Worm (Caenorhabditis elegans): ENCODE data around the gene wht-3.
A peak's percentile ranks its signal among the peaks of the same experiment; 100 is the strongest.

Gene wht-3

DNA sequence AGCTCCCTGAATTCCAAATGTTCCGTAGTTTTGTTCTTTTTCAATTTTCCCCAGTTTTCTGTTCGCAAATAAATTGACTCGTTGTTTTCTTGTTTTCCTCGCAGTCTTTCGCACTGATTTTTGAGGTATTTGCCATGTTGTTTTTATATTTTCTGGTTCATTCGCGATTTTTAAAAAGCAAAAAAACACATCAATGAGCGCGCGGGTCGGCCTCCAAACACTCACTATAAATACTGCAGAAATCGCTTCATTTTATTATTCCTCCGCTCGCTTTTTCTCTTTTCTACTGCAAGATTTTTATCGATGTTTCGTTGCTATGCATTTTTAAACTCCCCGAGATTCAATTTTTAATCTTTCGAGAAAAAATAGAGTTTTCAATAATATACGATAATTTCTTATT, 1.4 kb upstream of the wht-3 start:
- TF ChIP-seq mab-5 (tag; optimal IDR thresholded peaks at IDR 0.05) (no peak), nhr-77 (tag; optimal IDR thresholded peaks at IDR 0.05) (no peak), nhr-129 (tag; optimal IDR thresholded peaks at IDR 0.05) (no peak), skn-1 (tag; optimal IDR thresholded peaks at IDR 0.05) (no peak), elt-1 (tag; optimal IDR thresholded peaks at IDR 0.05) (no peak), nhr-237 (tag; optimal IDR thresholded peaks at IDR 0.05) (no peak), ztf-4 (tag; optimal IDR thresholded peaks at IDR 0.05) (no peak)

DNA sequence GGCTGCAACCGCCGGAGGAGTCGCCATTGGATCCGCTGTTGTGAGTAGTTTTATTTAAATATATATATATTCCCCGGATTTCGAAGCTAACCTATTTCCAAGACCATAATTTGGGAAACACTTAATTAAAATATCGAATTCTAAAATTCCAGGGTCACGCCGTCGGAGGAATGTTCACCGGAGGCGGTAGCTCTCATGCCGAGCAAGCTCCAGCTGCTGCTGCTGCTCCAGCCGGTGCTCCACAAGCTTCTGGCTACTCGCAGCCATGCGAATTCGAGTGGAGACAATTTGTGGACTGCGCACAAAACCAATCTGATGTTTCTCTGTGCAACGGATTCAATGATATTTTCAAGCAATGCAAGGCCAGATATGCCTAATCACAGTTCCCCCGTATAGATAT, 911 bp upstream of the wht-3 start:
- TF ChIP-seq alr-1 (tag; optimal IDR thresholded peaks at IDR 0.05) (no peak), fos-1 (tag; optimal IDR thresholded peaks at IDR 0.05) (no peak), ZK546.5 (tag; optimal IDR thresholded peaks at IDR 0.05) (no peak)

DNA sequence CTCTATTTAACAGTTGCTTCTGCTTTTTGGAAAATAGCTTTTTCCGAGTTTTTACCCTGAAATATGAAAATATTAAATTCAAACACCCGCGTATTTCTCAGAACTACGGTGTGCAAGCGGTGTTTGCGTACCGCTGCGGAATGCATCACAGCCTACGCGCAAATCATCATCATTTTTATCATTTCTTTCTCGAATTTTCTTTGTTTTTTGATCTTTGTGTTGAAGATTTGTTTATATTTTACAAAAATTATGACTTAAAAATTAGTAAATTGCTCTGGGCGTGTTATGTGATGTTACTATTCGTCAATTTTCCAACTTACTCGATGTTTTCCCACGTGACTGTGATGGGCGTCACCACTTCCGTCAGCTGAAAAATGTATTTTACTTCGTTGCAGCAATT, 479 bp downstream of the wht-3 start:
- peak; percentile 73 for TF ChIP-seq sma-9 (GFP tag; optimal IDR thresholded peaks at IDR 0.05)
- TF ChIP-seq sma-9 (tag; optimal IDR thresholded peaks at IDR 0.05) = no peak
- no peak for TF ChIP-seq lin-39 (tag; optimal IDR thresholded peaks at IDR 0.05)
- peak; percentile 32 for TF ChIP-seq blmp-1 (tag; optimal IDR thresholded peaks at IDR 0.05; ENCODE audit: insufficient read depth)
- TF ChIP-seq fos-1 (tag; optimal IDR thresholded peaks at IDR 0.05) = peak; percentile 68
- TF ChIP-seq peb-1 (tag; optimal IDR thresholded peaks at IDR 0.05) = no peak
- no peak for TF ChIP-seq skn-1 (tag; optimal IDR thresholded peaks at IDR 0.05)
- TF ChIP-seq ztf-1 (GFP tag; conservative IDR thresholded peaks at IDR 0.05) = no peak
- no peak for TF ChIP-seq alr-1 (tag; optimal IDR thresholded peaks at IDR 0.05)
- TF ChIP-seq nhr-77 (tag; optimal IDR thresholded peaks at IDR 0.05) = no peak
- no peak for TF ChIP-seq nhr-6 (tag; optimal IDR thresholded peaks at IDR 0.05)
- TF ChIP-seq ZK546.5 (tag; optimal IDR thresholded peaks at IDR 0.05) = no peak
- TF ChIP-seq ceh-16 (tag; optimal IDR thresholded peaks at IDR 0.05) = no peak
- TF ChIP-seq mdl-1 (tag; optimal IDR thresholded peaks at IDR 0.05) = peak in 1 of 2 experiments; percentile 4
- TF ChIP-seq lin-13 (GFP tag; optimal IDR thresholded peaks at IDR 0.05) = peak; percentile 61
- TF ChIP-seq nhr-237 (tag; optimal IDR thresholded peaks at IDR 0.05) = no peak
- no peak for TF ChIP-seq Y55F3AM.14 (GFP tag; optimal IDR thresholded peaks at IDR 0.05)
- peak; percentile 96 for TF ChIP-seq gmeb-1 (tag; optimal IDR thresholded peaks at IDR 0.05)
- no peak for TF ChIP-seq mbf-1 (tag; optimal IDR thresholded peaks at IDR 0.05)
- peak; percentile 40 for TF ChIP-seq F13H6.1 (tag; optimal IDR thresholded peaks at IDR 0.05)
- no peak for TF ChIP-seq aly-2 (tag; optimal IDR thresholded peaks at IDR 0.05)
- TF ChIP-seq lin-11 (tag; optimal IDR thresholded peaks at IDR 0.05) = peak; percentile 54
- TF ChIP-seq nhr-21 (tag; optimal IDR thresholded peaks at IDR 0.05) = peak; percentile 52
- no peak for TF ChIP-seq elt-1 (tag; optimal IDR thresholded peaks at IDR 0.05)
- no peak for TF ChIP-seq snpc-4 (tag; optimal IDR thresholded peaks at IDR 0.05)
- TF ChIP-seq sem-4 (tag; optimal IDR thresholded peaks at IDR 0.05) = no peak
- no peak for TF ChIP-seq egl-27 (tag; optimal IDR thresholded peaks at IDR 0.05)
- TF ChIP-seq nhr-23 (tag; optimal IDR thresholded peaks at IDR 0.05) = no peak
- peak; percentile 88 for TF ChIP-seq unc-55 (GFP tag; optimal IDR thresholded peaks at IDR 0.05)
- TF ChIP-seq C34F6.9 (tag; optimal IDR thresholded peaks at IDR 0.05) = peak; percentile 83
- no peak for TF ChIP-seq elt-3 (tag; optimal IDR thresholded peaks at IDR 0.05)
- no peak for TF ChIP-seq zag-1 (tag; optimal IDR thresholded peaks at IDR 0.05)
- TF ChIP-seq unc-39 (tag; optimal IDR thresholded peaks at IDR 0.05) = no peak
- peak; percentile 3 for TF ChIP-seq ztf-4 (tag; optimal IDR thresholded peaks at IDR 0.05)
- peak; percentile 56 for TF ChIP-seq ama-1 (optimal IDR thresholded peaks at IDR 0.05)
- peak; percentile 77 for TF ChIP-seq sma-3 (GFP tag; optimal IDR thresholded peaks at IDR 0.05)
- peak; percentile 93 to 99 for TF ChIP-seq lsy-2 (tag; optimal IDR thresholded peaks at IDR 0.05)
- peak; percentile 72 for TF ChIP-seq nhr-129 (tag; optimal IDR thresholded peaks at IDR 0.05)
- no peak for TF ChIP-seq nhr-12 (tag; optimal IDR thresholded peaks at IDR 0.05)
- peak; percentile 1 for TF ChIP-seq mab-5 (tag; optimal IDR thresholded peaks at IDR 0.05)
- TF ChIP-seq crh-2 (tag; optimal IDR thresholded peaks at IDR 0.05) = peak; percentile 74

DNA sequence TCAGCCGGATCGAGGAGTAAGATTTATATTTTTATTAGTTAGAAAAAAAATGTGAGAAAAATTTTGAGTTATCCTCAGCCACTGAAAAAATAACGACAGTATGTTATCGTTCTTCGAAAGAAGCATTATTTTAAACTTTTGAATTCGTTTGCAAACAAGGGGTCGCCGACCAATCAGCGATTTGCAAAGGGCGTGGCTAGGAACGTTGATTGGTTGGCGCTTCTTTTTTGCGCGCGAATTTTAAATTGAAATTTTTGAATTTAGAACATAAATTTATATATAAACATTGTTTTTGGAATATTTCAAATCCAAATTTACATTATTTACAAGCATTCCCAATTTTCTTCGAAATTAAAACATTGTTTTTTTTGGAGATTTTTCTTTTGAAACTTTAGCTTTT, 8.2 kb downstream of the wht-3 start:
- no peak for TF ChIP-seq nhr-237 (tag; optimal IDR thresholded peaks at IDR 0.05)
- no peak for TF ChIP-seq nhr-21 (tag; optimal IDR thresholded peaks at IDR 0.05)
- no peak for TF ChIP-seq crh-2 (tag; optimal IDR thresholded peaks at IDR 0.05)
- TF ChIP-seq nhr-77 (tag; optimal IDR thresholded peaks at IDR 0.05) = no peak
- TF ChIP-seq ZK546.5 (tag; optimal IDR thresholded peaks at IDR 0.05) = no peak
- no peak for TF ChIP-seq sma-3 (GFP tag; optimal IDR thresholded peaks at IDR 0.05)
- no peak for TF ChIP-seq nhr-6 (tag; optimal IDR thresholded peaks at IDR 0.05)
- no peak for TF ChIP-seq ama-1 (optimal IDR thresholded peaks at IDR 0.05)

All from whole organism, L2 larva.